Fruit fly (Drosophila melanogaster) whole organism, adult: ENCODE measurements around the gene Syx17.

ENCODE experiments used
- CG33017 ChIP-seq: fragments of 200-800 bp; sonication (Bioruptor generic); optimal IDR thresholded peaks from 2 replicates; lab custom pipeline; 2018; ENCODE audit warnings: missing biosample characterization, mild to moderate bottlenecking, missing genetic modification characterization, moderate library complexity
- CG5204 ChIP-seq: fragments of 200-800 bp; sonication (Bioruptor generic); optimal IDR thresholded peaks from 2 replicates; lab custom pipeline; 2016; ENCODE audit warnings: missing biosample characterization, missing genetic modification characterization
- CG7101 ChIP-seq: fragments of 200-800 bp; sonication (Bioruptor generic); optimal IDR thresholded peaks from 2 replicates; lab custom pipeline; 2018; ENCODE audit warnings: missing biosample characterization, mild to moderate bottlenecking, missing genetic modification characterization, moderate library complexity
- cic ChIP-seq: fragments of 200-800 bp; sonication (Bioruptor generic); optimal IDR thresholded peaks from 2 replicates; lab custom pipeline; 2017; ENCODE audit warnings: missing biosample characterization, mild to moderate bottlenecking, missing genetic modification characterization, moderate library complexity
- kay ChIP-seq: fragments of 200-800 bp; sonication (Bioruptor generic); peaks from one replicate; lab custom pipeline; 2016; ENCODE audit warnings: missing biosample characterization, missing genetic modification characterization, borderline replicate concordance
- toe ChIP-seq: fragments of 200-800 bp; sonication (Bioruptor generic); optimal IDR thresholded peaks from 2 replicates; lab custom pipeline; 2016; ENCODE audit warnings: missing biosample characterization, missing genetic modification characterization

DNA sequence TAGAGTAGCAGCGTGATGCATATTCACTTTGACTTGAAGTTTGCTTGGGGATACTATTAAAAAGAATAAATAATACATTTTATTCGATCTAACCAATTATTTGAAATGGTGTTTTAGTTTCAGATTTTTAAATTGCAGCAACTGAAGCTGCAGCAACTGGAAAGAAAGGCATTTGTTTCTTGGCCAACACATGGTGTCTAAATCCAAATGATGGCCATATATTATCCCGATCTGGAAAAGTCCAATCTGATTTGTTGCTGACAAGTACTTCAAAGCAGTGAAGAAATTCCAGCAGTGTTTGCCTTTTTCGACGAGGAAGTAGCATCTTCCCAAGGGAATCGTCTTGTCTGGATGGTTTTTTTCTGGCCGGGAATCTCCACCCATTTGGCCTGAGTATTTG is 6.2 kb upstream of the Syx17 start:
- TF ChIP-seq CG5204 (GFP tag; lab: Kevin White, UChicago) = no peak
- TF ChIP-seq CG33017 (tag; lab: Kevin White, UChicago) = no peak
- TF ChIP-seq kay = no peak
- TF ChIP-seq CG7101 (tag; lab: Kevin White, UChicago) = no peak
- TF ChIP-seq cic (GFP tag; lab: Kevin White, UChicago) = no peak
- no peak for TF ChIP-seq toe (GFP tag; lab: Kevin White, UChicago)
